Fruit fly (Drosophila melanogaster): ENCODE measurements around the gene Pi4KIIIalpha.

Gene Pi4KIIIalpha

dm6 chrX:2647472-2647883 lies 22.9 kb downstream of the Pi4KIIIalpha start (continued):
- TF ChIP-seq nmo (GFP tag; optimal IDR thresholded peaks at IDR 0.05) (peak; percentile 63), CG12744 (GFP tag; optimal IDR thresholded peaks at IDR 0.05) (peak; percentile 38), CG17568 (GFP tag; optimal IDR thresholded peaks at IDR 0.05) (peak; percentile 53), Gug (GFP tag; IDR thresholded peaks at IDR 0.05) (no peak), tll (GFP tag; optimal IDR thresholded peaks at IDR 0.05) (no peak), CG13287 (GFP tag; IDR thresholded peaks at IDR 0.05; ENCODE audit: partially characterized antibody) (no peak), crol (GFP tag; IDR thresholded peaks at IDR 0.05) (peak; percentile 73), CG2889 (GFP tag; IDR thresholded peaks at IDR 0.05) (no peak), dysf (GFP tag; IDR thresholded peaks at IDR 0.05) (peak; percentile 72), CG31224 (GFP tag; IDR thresholded peaks at IDR 0.05) (0 out of 2 replicates have a peak, but pooled peaks have one; percentile 10), Fer1 (GFP tag; optimal IDR thresholded peaks at IDR 0.05) (peak; percentile 74), H15 (GFP tag; IDR thresholded peaks at IDR 0.05) (peak; percentile 60; the same call in 2 of the 3 replicates), hbn (GFP tag; IDR thresholded peaks at IDR 0.05; ENCODE audit: partially characterized antibody) (no peak), zf30C (GFP tag; optimal IDR thresholded peaks at IDR 0.05) (peak; percentile 76), sisA (GFP tag; IDR thresholded peaks at IDR 0.05) (peak; percentile 54; the same call in 1 of the 2 replicates), CG15269 (tag; optimal IDR thresholded peaks at IDR 0.05) (peak; percentile 77), CG1647 (GFP tag; optimal IDR thresholded peaks at IDR 0.05) (peak; percentile 45), mam (GFP tag; optimal IDR thresholded peaks at IDR 0.05) (peak; percentile 51), CG4730 (GFP tag; IDR thresholded peaks at IDR 0.05) (no peak), Sox102F (GFP tag; optimal IDR thresholded peaks at IDR 0.05) (peak; percentile 72), CG8089 (GFP tag; optimal IDR thresholded peaks at IDR 0.05) (no peak), CG3065 (GFP tag; optimal IDR thresholded peaks at IDR 0.05) (peak; percentile 1), CG2202 (tag; optimal IDR thresholded peaks at IDR 0.05) (no peak), btn (GFP tag; optimal IDR thresholded peaks at IDR 0.05) (peak; percentile 20), BtbVII (GFP tag; optimal IDR thresholded peaks at IDR 0.05) (peak; percentile 48), Hey (tag; optimal IDR thresholded peaks at IDR 0.05) (peak; percentile 12), Dad (GFP tag; optimal IDR thresholded peaks at IDR 0.05) (peak; percentile 44), repo (GFP tag; optimal IDR thresholded peaks at IDR 0.05) (peak; percentile 48), CG32532 (GFP tag; IDR thresholded peaks at IDR 0.05) (peak; percentile 66; the same call in 1 of the 2 replicates), psq (GFP tag; optimal IDR thresholded peaks at IDR 0.05) (no peak), Oli (tag; optimal IDR thresholded peaks at IDR 0.05) (peak; percentile 73), Drgx (GFP tag; IDR thresholded peaks at IDR 0.05) (peak; percentile 89), CG1529 (GFP tag; optimal IDR thresholded peaks at IDR 0.05) (peak; percentile 36), Sry-β (GFP tag; optimal IDR thresholded peaks at IDR 0.05) (no peak), CG16779 (GFP tag; IDR thresholded peaks at IDR 0.05) (no peak), CG9932 (GFP tag; IDR thresholded peaks at IDR 0.05) (peak; percentile 58), ewg (GFP tag; optimal IDR thresholded peaks at IDR 0.05) (peak; percentile 26), CG8765 (GFP tag; IDR thresholded peaks at IDR 0.05) (no peak), cg (GFP tag; optimal IDR thresholded peaks at IDR 0.05) (no peak), CG4404 (GFP tag; IDR thresholded peaks at IDR 0.05) (no peak; the same call in 1 of the 2 replicates), CG1024 (GFP tag; IDR thresholded peaks at IDR 0.05) (no peak), tin (GFP tag; optimal IDR thresholded peaks at IDR 0.05) (peak; percentile 41), p53 (GFP tag; optimal IDR thresholded peaks at IDR 0.05) (peak; percentile 12), jumu (GFP tag; optimal IDR thresholded peaks at IDR 0.05) (peak; percentile 49), Myb (GFP tag; optimal IDR thresholded peaks at IDR 0.05) (peak; percentile 39), Hr51 (GFP tag; optimal IDR thresholded peaks at IDR 0.05) (peak in 1 of 2 experiments; percentile 76), oc (tag; optimal IDR thresholded peaks at IDR 0.05) (peak; percentile 52), CG2120 (GFP tag; optimal IDR thresholded peaks at IDR 0.05) (peak; percentile 71), D19B (GFP tag; optimal IDR thresholded peaks at IDR 0.05) (no peak), CG10366 (GFP tag; IDR thresholded peaks at IDR 0.05) (peak; percentile 44), CG7839 (tag; optimal IDR thresholded peaks at IDR 0.05) (peak; percentile 72)
